ENCODE assay signal across 1 fruit fly cellular context in the genomic region with DNA sequence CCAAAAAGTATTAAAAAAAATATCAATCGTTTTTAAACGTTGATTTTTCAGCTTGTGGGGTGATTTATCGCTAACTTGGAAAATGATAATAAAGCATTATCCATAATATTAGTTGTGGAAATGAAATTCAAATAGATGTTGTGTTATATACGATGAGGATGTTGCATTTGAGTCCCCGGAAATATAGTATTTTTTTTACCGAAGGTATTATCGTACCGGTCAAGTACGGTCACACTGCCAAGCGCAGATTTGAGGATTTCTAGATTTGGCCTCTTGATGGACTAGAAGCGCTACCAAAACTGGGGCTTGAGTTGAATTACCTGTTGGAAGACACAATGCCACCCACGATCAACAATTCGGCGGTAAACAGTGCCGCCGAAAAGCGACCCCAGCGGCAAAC.
A peak's percentile ranks its signal among the peaks of the same experiment; 100 is the strongest.
TF ChIP-seq lines count a peak whose summit lies in the region.

No protein-coding gene starts in this region.

TF ChIP-seq in whole organism, embryonic, 481 proteins besides CTCF, POLR2A, EP300 and RAD21 (continued from another document and continues in another):
- TF ChIP-seq scrt (GFP tag; optimal IDR thresholded peaks at IDR 0.05; lab: Kevin White, UChicago): no peak
- no peak for TF ChIP-seq dimm (GFP tag; IDR thresholded peaks at IDR 0.05; lab: Robert Waterston, UW)
- TF ChIP-seq chm (GFP tag; IDR thresholded peaks at IDR 0.05; lab: Robert Waterston, UW): no peak
- TF ChIP-seq jumu (GFP tag; optimal IDR thresholded peaks at IDR 0.05; lab: Kevin White, UChicago): peak; percentile 15
- no peak for TF ChIP-seq CG10543 (GFP tag; optimal IDR thresholded peaks at IDR 0.05; lab: Kevin White, UChicago)
- TF ChIP-seq tgo (GFP tag; IDR thresholded peaks at IDR 0.05; lab: Robert Waterston, UW): peak; percentile 41; the same call in 1 of the 3 replicates
- no peak for TF ChIP-seq CG3065 (GFP tag; optimal IDR thresholded peaks at IDR 0.05; lab: Kevin White, UChicago)
- no peak for TF ChIP-seq CG11085 (GFP tag; IDR thresholded peaks at IDR 0.05; lab: Robert Waterston, UW)
- TF ChIP-seq CG14667 (GFP tag; IDR thresholded peaks at IDR 0.05; lab: Robert Waterston, UW): no peak
- peak; percentile 96 for TF ChIP-seq ssp (GFP tag; IDR thresholded peaks at IDR 0.05; lab: Robert Waterston, UW)
- TF ChIP-seq CG8359 (GFP tag; optimal IDR thresholded peaks at IDR 0.05; lab: Kevin White, UChicago; ENCODE audit: borderline replicate concordance): no peak
- no peak for TF ChIP-seq salm (tag; optimal IDR thresholded peaks at IDR 0.05; lab: Kevin White, UChicago)
- peak; percentile 33 for TF ChIP-seq Camta (GFP tag; optimal IDR thresholded peaks at IDR 0.05; lab: Kevin White, UChicago)
- peak; percentile 74 for TF ChIP-seq CG1024 (GFP tag; IDR thresholded peaks at IDR 0.05; lab: Robert Waterston, UW)
- no peak for TF ChIP-seq cg (GFP tag; optimal IDR thresholded peaks at IDR 0.05; lab: Kevin White, UChicago)
- no peak for TF ChIP-seq CG1832 (GFP tag; optimal IDR thresholded peaks at IDR 0.05; lab: Kevin White, UChicago)
- TF ChIP-seq oc (tag; optimal IDR thresholded peaks at IDR 0.05; lab: Kevin White, UChicago): no peak
- TF ChIP-seq Doc3 (GFP tag; IDR thresholded peaks at IDR 0.05; lab: Robert Waterston, UW; ENCODE audit: partially characterized antibody): no peak
- no peak for TF ChIP-seq run (tag; optimal IDR thresholded peaks at IDR 0.05; lab: Kevin White, UChicago)
- TF ChIP-seq CG4424 (GFP tag; optimal IDR thresholded peaks at IDR 0.05; lab: Kevin White, UChicago): peak; percentile 20
- TF ChIP-seq hkb (optimal IDR thresholded peaks at IDR 0.05; lab: Kevin White, UChicago): no peak
- peak; percentile 54; the same call in 1 of the 2 replicates for TF ChIP-seq hkb (GFP tag; IDR thresholded peaks at IDR 0.05; lab: Robert Waterston, UW)
- TF ChIP-seq NC2α (GFP tag; optimal IDR thresholded peaks at IDR 0.05; lab: Kevin White, UChicago): no peak
- TF ChIP-seq tx (GFP tag; optimal IDR thresholded peaks at IDR 0.05; lab: Kevin White, UChicago): no peak
- TF ChIP-seq sc (optimal IDR thresholded peaks at IDR 0.05; lab: Kevin White, UChicago): no peak
- TF ChIP-seq sc (GFP tag; optimal IDR thresholded peaks at IDR 0.05; lab: Kevin White, UChicago): no peak
- TF ChIP-seq Doc2 (GFP tag; IDR thresholded peaks at IDR 0.05; lab: Robert Waterston, UW): no peak
- TF ChIP-seq CG3995 (GFP tag; optimal IDR thresholded peaks at IDR 0.05; lab: Kevin White, UChicago): peak; percentile 34
- TF ChIP-seq onecut (GFP tag; IDR thresholded peaks at IDR 0.05; lab: Robert Waterston, UW): peak; percentile 23; the same call in 1 of the 2 replicates
- TF ChIP-seq Abd-B (GFP tag; optimal IDR thresholded peaks at IDR 0.05; lab: Kevin White, UChicago): no peak
- no peak for TF ChIP-seq dm (GFP tag; optimal IDR thresholded peaks at IDR 0.05; lab: Kevin White, UChicago)
- TF ChIP-seq Nf-YC (tag; optimal IDR thresholded peaks at IDR 0.05; lab: Kevin White, UChicago): no peak
- peak; percentile 20 for TF ChIP-seq bab2 (GFP tag; optimal IDR thresholded peaks at IDR 0.05; lab: Kevin White, UChicago)
- TF ChIP-seq Max (GFP tag; optimal IDR thresholded peaks at IDR 0.05; lab: Kevin White, UChicago): no peak
- no peak for TF ChIP-seq lbe (GFP tag; optimal IDR thresholded peaks at IDR 0.05; lab: Kevin White, UChicago)
- TF ChIP-seq vnd (GFP tag; IDR thresholded peaks at IDR 0.05; lab: Robert Waterston, UW; ENCODE audit: partially characterized antibody): no peak
- TF ChIP-seq CG3726 (GFP tag; IDR thresholded peaks at IDR 0.05; lab: Robert Waterston, UW): no peak
- TF ChIP-seq pita (GFP tag; optimal IDR thresholded peaks at IDR 0.05; lab: Kevin White, UChicago): no peak
- TF ChIP-seq HLH54F (GFP tag; optimal IDR thresholded peaks at IDR 0.05; lab: Kevin White, UChicago): peak; percentile 15
- no peak for TF ChIP-seq Poxn (GFP tag; IDR thresholded peaks at IDR 0.05; lab: Robert Waterston, UW)
- no peak for TF ChIP-seq nerfin-2 (GFP tag; IDR thresholded peaks at IDR 0.05; lab: Robert Waterston, UW; ENCODE audit: partially characterized antibody)
- TF ChIP-seq CG1603 (tag; optimal IDR thresholded peaks at IDR 0.05; lab: Kevin White, UChicago): peak; percentile 81
- no peak for TF ChIP-seq CG3407 (GFP tag; optimal IDR thresholded peaks at IDR 0.05; lab: Kevin White, UChicago)
- no peak for TF ChIP-seq Hr39 (optimal IDR thresholded peaks at IDR 0.05; lab: Kevin White, UChicago)
- TF ChIP-seq Dfd (GFP tag; optimal IDR thresholded peaks at IDR 0.05; lab: Kevin White, UChicago): no peak
- TF ChIP-seq lov (optimal IDR thresholded peaks at IDR 0.05; lab: Kevin White, UChicago): no peak
- TF ChIP-seq lov (GFP tag; IDR thresholded peaks at IDR 0.05; lab: Robert Waterston, UW): no peak
- TF ChIP-seq Lhr (GFP tag; optimal IDR thresholded peaks at IDR 0.05; lab: Kevin White, UChicago): peak; percentile 67
- TF ChIP-seq CG6175 (GFP tag; IDR thresholded peaks at IDR 0.05; lab: Robert Waterston, UW): no peak
- no peak for TF ChIP-seq CG42726 (GFP tag; IDR thresholded peaks at IDR 0.05; lab: Robert Waterston, UW; ENCODE audit: partially characterized antibody)
- no peak for TF ChIP-seq CG1529 (GFP tag; optimal IDR thresholded peaks at IDR 0.05; lab: Kevin White, UChicago)
- no peak for TF ChIP-seq CG4404 (GFP tag; IDR thresholded peaks at IDR 0.05; lab: Robert Waterston, UW)
- peak; percentile 27 for TF ChIP-seq Mes4 (GFP tag; optimal IDR thresholded peaks at IDR 0.05; lab: Kevin White, UChicago)
- TF ChIP-seq ATbp (GFP tag; optimal IDR thresholded peaks at IDR 0.05; lab: Kevin White, UChicago): no peak
- TF ChIP-seq Meics (GFP tag; optimal IDR thresholded peaks at IDR 0.05; lab: Kevin White, UChicago): peak; percentile 53
- no peak for TF ChIP-seq CG18599 (GFP tag; optimal IDR thresholded peaks at IDR 0.05; lab: Kevin White, UChicago)
- no peak for TF ChIP-seq CG15073 (GFP tag; optimal IDR thresholded peaks at IDR 0.05; lab: Kevin White, UChicago)
- TF ChIP-seq BEAF-32 (GFP tag; optimal IDR thresholded peaks at IDR 0.05; lab: Kevin White, UChicago): peak; percentile 40
- no peak for TF ChIP-seq D (optimal IDR thresholded peaks at IDR 0.05; lab: Kevin White, UChicago)
- TF ChIP-seq D (GFP tag; optimal IDR thresholded peaks at IDR 0.05; lab: Kevin White, UChicago): no peak
- TF ChIP-seq ci (GFP tag; IDR thresholded peaks at IDR 0.05; lab: Robert Waterston, UW): no peak
- TF ChIP-seq eyg (GFP tag; optimal IDR thresholded peaks at IDR 0.05; lab: Kevin White, UChicago): no peak
- no peak for TF ChIP-seq sd (tag; optimal IDR thresholded peaks at IDR 0.05; lab: Kevin White, UChicago)
- TF ChIP-seq CG43689 (GFP tag; IDR thresholded peaks at IDR 0.05; lab: Robert Waterston, UW): no peak
- no peak for TF ChIP-seq hth (optimal IDR thresholded peaks at IDR 0.05; lab: Kevin White, UChicago)
- TF ChIP-seq Rfx (GFP tag; IDR thresholded peaks at IDR 0.05; lab: Robert Waterston, UW): peak; percentile 54
- TF ChIP-seq CG10274 (GFP tag; optimal IDR thresholded peaks at IDR 0.05; lab: Kevin White, UChicago): no peak
- TF ChIP-seq CG31388 (GFP tag; optimal IDR thresholded peaks at IDR 0.05; lab: Kevin White, UChicago): no peak
- TF ChIP-seq GATAe (GFP tag; conservative IDR thresholded peaks at IDR 0.05; lab: Robert Waterston, UW): no peak
- TF ChIP-seq CG6689 (GFP tag; IDR thresholded peaks at IDR 0.05; lab: Robert Waterston, UW): no peak
- peak; percentile 42 for TF ChIP-seq HmgZ (tag; optimal IDR thresholded peaks at IDR 0.05; lab: Kevin White, UChicago)
- no peak for TF ChIP-seq br (optimal IDR thresholded peaks at IDR 0.05; lab: Kevin White, UChicago)
- TF ChIP-seq CG6272 (GFP tag; IDR thresholded peaks at IDR 0.05; lab: Robert Waterston, UW): no peak
- no peak for TF ChIP-seq sim (GFP tag; IDR thresholded peaks at IDR 0.05; lab: Robert Waterston, UW)
- TF ChIP-seq Xbp1 (GFP tag; optimal IDR thresholded peaks at IDR 0.05; lab: Kevin White, UChicago): peak; percentile 59
- TF ChIP-seq CG1792 (GFP tag; optimal IDR thresholded peaks at IDR 0.05; lab: Kevin White, UChicago): no peak
- TF ChIP-seq CG6854 (GFP tag; optimal IDR thresholded peaks at IDR 0.05; lab: Kevin White, UChicago): no peak
- TF ChIP-seq Sry-δ (GFP tag; optimal IDR thresholded peaks at IDR 0.05; lab: Kevin White, UChicago): peak; percentile 17
- TF ChIP-seq Neu2 (GFP tag; optimal IDR thresholded peaks at IDR 0.05; lab: Kevin White, UChicago; ENCODE audit: borderline replicate concordance): no peak
- peak; percentile 79 for TF ChIP-seq stwl (tag; optimal IDR thresholded peaks at IDR 0.05; lab: Kevin White, UChicago)
- TF ChIP-seq E2f2 (GFP tag; IDR thresholded peaks at IDR 0.05; lab: Robert Waterston, UW): peak; percentile 43
- TF ChIP-seq CG7745 (tag; optimal IDR thresholded peaks at IDR 0.05; lab: Kevin White, UChicago): no peak
- 0 out of 2 replicates have a peak, but pooled peaks have one; percentile 22 for TF ChIP-seq CG11247 (GFP tag; IDR thresholded peaks at IDR 0.05; lab: Robert Waterston, UW)
- TF ChIP-seq Eip74EF (GFP tag; optimal IDR thresholded peaks at IDR 0.05; lab: Kevin White, UChicago): no peak
- no peak for TF ChIP-seq sisA (GFP tag; IDR thresholded peaks at IDR 0.05; lab: Robert Waterston, UW)
- TF ChIP-seq Med (GFP tag; lab: Kevin White, UChicago): peak; percentile 80
- no peak for TF ChIP-seq tio (GFP tag; optimal IDR thresholded peaks at IDR 0.05; lab: Kevin White, UChicago)
- no peak for TF ChIP-seq cwo (GFP tag; optimal IDR thresholded peaks at IDR 0.05; lab: Kevin White, UChicago)
- peak; percentile 43 for TF ChIP-seq Fer3 (tag; optimal IDR thresholded peaks at IDR 0.05; lab: Kevin White, UChicago)
- TF ChIP-seq Dref (GFP tag; IDR thresholded peaks at IDR 0.05; lab: Robert Waterston, UW): no peak
- TF ChIP-seq MTF-1 (GFP tag; optimal IDR thresholded peaks at IDR 0.05; lab: Kevin White, UChicago; ENCODE audit: borderline replicate concordance): no peak
- TF ChIP-seq CG3838 (GFP tag; optimal IDR thresholded peaks at IDR 0.05; lab: Kevin White, UChicago): no peak
- TF ChIP-seq hbn (GFP tag; IDR thresholded peaks at IDR 0.05; lab: Robert Waterston, UW; ENCODE audit: partially characterized antibody): no peak
- TF ChIP-seq Bgb (GFP tag; IDR thresholded peaks at IDR 0.05; lab: Robert Waterston, UW; ENCODE audit: partially characterized antibody): peak; percentile 23; the same call in 1 of the 2 replicates
- no peak for TF ChIP-seq fd102C (GFP tag; optimal IDR thresholded peaks at IDR 0.05; lab: Kevin White, UChicago)
- no peak for TF ChIP-seq CG11398 (GFP tag; optimal IDR thresholded peaks at IDR 0.05; lab: Kevin White, UChicago)
- no peak for TF ChIP-seq Sox100B (GFP tag; optimal IDR thresholded peaks at IDR 0.05; lab: Kevin White, UChicago)
- TF ChIP-seq CG12769 (tag; optimal IDR thresholded peaks at IDR 0.05; lab: Kevin White, UChicago): peak; percentile 48
- no peak for TF ChIP-seq aop (GFP tag; IDR thresholded peaks at IDR 0.05; lab: Robert Waterston, UW)
- peak; percentile 38 for TF ChIP-seq CHES-1-like (GFP tag; optimal IDR thresholded peaks at IDR 0.05; lab: Kevin White, UChicago)
- TF ChIP-seq gt (GFP tag; IDR thresholded peaks at IDR 0.05; lab: Robert Waterston, UW): no peak
- peak; percentile 59; the same call in 1 of the 2 replicates for TF ChIP-seq slbo (GFP tag; IDR thresholded peaks at IDR 0.05; lab: Robert Waterston, UW)
- TF ChIP-seq Hsf (GFP tag; optimal IDR thresholded peaks at IDR 0.05; lab: Kevin White, UChicago): peak; percentile 54
- TF ChIP-seq CG34376 (GFP tag; optimal IDR thresholded peaks at IDR 0.05; lab: Kevin White, UChicago): no peak
- TF ChIP-seq NC2β (GFP tag; optimal IDR thresholded peaks at IDR 0.05; lab: Kevin White, UChicago): peak; percentile 22
- TF ChIP-seq sens (GFP tag; lab: Kevin White, UChicago): peak; percentile 93
- no peak for TF ChIP-seq stc (GFP tag; IDR thresholded peaks at IDR 0.05; lab: Robert Waterston, UW)
- TF ChIP-seq jing (GFP tag; optimal IDR thresholded peaks at IDR 0.05; lab: Kevin White, UChicago): no peak
- peak; percentile 13 for TF ChIP-seq Elba2 (GFP tag; optimal IDR thresholded peaks at IDR 0.05; lab: Kevin White, UChicago)
- TF ChIP-seq CG14965 (GFP tag; optimal IDR thresholded peaks at IDR 0.05; lab: Kevin White, UChicago; ENCODE audit: borderline replicate concordance): no peak
- no peak for TF ChIP-seq Hmx (GFP tag; optimal IDR thresholded peaks at IDR 0.05; lab: Kevin White, UChicago)
- TF ChIP-seq Ets97D (GFP tag; optimal IDR thresholded peaks at IDR 0.05; lab: Kevin White, UChicago): peak; percentile 68
- TF ChIP-seq unpg (GFP tag; optimal IDR thresholded peaks at IDR 0.05; lab: Kevin White, UChicago): peak; percentile 33
- peak; percentile 25 for TF ChIP-seq HHEX (GFP tag; optimal IDR thresholded peaks at IDR 0.05; lab: Kevin White, UChicago)
- TF ChIP-seq abd-A (tag; optimal IDR thresholded peaks at IDR 0.05; lab: Kevin White, UChicago): no peak
- no peak; the same call in 2 of the 3 replicates for TF ChIP-seq croc (GFP tag; conservative IDR thresholded peaks at IDR 0.05; lab: Robert Waterston, UW)
- no peak for TF ChIP-seq wek (GFP tag; optimal IDR thresholded peaks at IDR 0.05; lab: Kevin White, UChicago)
- TF ChIP-seq CG6813 (GFP tag; optimal IDR thresholded peaks at IDR 0.05; lab: Kevin White, UChicago): no peak
- no peak for TF ChIP-seq CG6765 (GFP tag; optimal IDR thresholded peaks at IDR 0.05; lab: Kevin White, UChicago)
- peak; percentile 0 for TF ChIP-seq CG4854 (GFP tag; optimal IDR thresholded peaks at IDR 0.05; lab: Kevin White, UChicago)
- no peak for TF ChIP-seq Gsc (GFP tag; IDR thresholded peaks at IDR 0.05; lab: Robert Waterston, UW)
- TF ChIP-seq CG13894 (tag; optimal IDR thresholded peaks at IDR 0.05; lab: Kevin White, UChicago): no peak
- no peak for TF ChIP-seq chn (GFP tag; optimal IDR thresholded peaks at IDR 0.05; lab: Kevin White, UChicago)
- peak; percentile 21 for TF ChIP-seq bcd (GFP tag; optimal IDR thresholded peaks at IDR 0.05; lab: Kevin White, UChicago)
- no peak for TF ChIP-seq ftz-f1 (GFP tag; optimal IDR thresholded peaks at IDR 0.05; lab: Kevin White, UChicago)
- peak; percentile 30 for TF ChIP-seq Fer1 (GFP tag; optimal IDR thresholded peaks at IDR 0.05; lab: Kevin White, UChicago)
- peak; percentile 43 for TF ChIP-seq pum (GFP tag; optimal IDR thresholded peaks at IDR 0.05; lab: Kevin White, UChicago)
- no peak for TF ChIP-seq CG10462 (GFP tag; optimal IDR thresholded peaks at IDR 0.05; lab: Kevin White, UChicago)
- TF ChIP-seq ro (GFP tag; IDR thresholded peaks at IDR 0.05; lab: Robert Waterston, UW): no peak
- no peak for TF ChIP-seq zen2 (GFP tag; IDR thresholded peaks at IDR 0.05; lab: Robert Waterston, UW; ENCODE audit: partially characterized antibody)
- TF ChIP-seq hb (GFP tag; IDR thresholded peaks at IDR 0.05; lab: Robert Waterston, UW; ENCODE audit: partially characterized antibody): no peak
